Worm (Caenorhabditis elegans) whole organism, L1 larva: Measurements from ENCODE around the gene bmy-1.

Source experiments
- C16A3.4 ChIP-seq: fragments of 150-350 bp; optimal IDR thresholded peaks from 2 replicates; lab custom pipeline; 2014; ENCODE audit warnings: missing biosample characterization, missing genetic modification characterization
- Y116A8C.19 ChIP-seq: sonication (generic microtip); optimal IDR thresholded peaks from 2 replicates; lab custom pipeline; 2016; ENCODE audit warnings: missing compliant biosample characterization, missing genetic modification characterization, borderline replicate concordance
- ama-1 ChIP-seq: fragments of 150-350 bp; optimal IDR thresholded peaks from 2 replicates; lab custom pipeline; 2014
- ceh-63 ChIP-seq: fragments of 200-800 bp; sonication (Bioruptor generic); optimal IDR thresholded peaks from 2 replicates; lab custom pipeline; 2018; ENCODE audit warnings: mild to moderate bottlenecking, missing genetic modification characterization, missing compliant biosample characterization
- ceh-82 ChIP-seq, 3 experiments: fragments of 150-350 bp in 1 of 3; sonication (generic microtip) in 2 of 3; optimal IDR thresholded peaks; 2 replicates each; lab custom pipeline; 2014 to 2017; ENCODE audit warnings: missing biosample characterization in 3 of 3, missing genetic modification characterization in 3 of 3
- ceh-90 ChIP-seq: sonication (generic microtip); optimal IDR thresholded peaks from 2 replicates; lab custom pipeline; 2016; ENCODE audit warnings: missing genetic modification characterization, missing compliant biosample characterization
- ces-1 ChIP-seq: fragments of 150-350 bp; optimal IDR thresholded peaks from 2 replicates; lab custom pipeline; 2014; ENCODE audit warnings: missing biosample characterization, missing genetic modification reagents, missing genetic modification characterization
- dpl-1 ChIP-seq, 3 experiments: fragments of 150-350 bp in 2 of 3; sonication (generic microtip) in 1 of 3; optimal IDR thresholded peaks; 2 replicates each; lab custom pipeline; 2014 to 2017; ENCODE audit warnings: missing biosample characterization in 3 of 3, missing genetic modification characterization in 3 of 3, missing genetic modification reagents in 3 of 3
- efl-1 ChIP-seq, 4 experiments: fragments of 150-350 bp; optimal IDR thresholded peaks in 3 of 4; peaks in 1 of 4; 1 replicate in 1 of 4; 2 replicates in 3 of 4; lab custom pipeline; 2014; ENCODE audit warnings: missing biosample characterization in 2 of 4, missing genetic modification characterization in 2 of 4, missing genetic modification reagents in 2 of 4
- efl-3 ChIP-seq: fragments of 200-800 bp; sonication (Bioruptor generic); optimal IDR thresholded peaks from 2 replicates; lab custom pipeline; 2018; ENCODE audit warnings: mild to moderate bottlenecking, missing genetic modification characterization, missing compliant biosample characterization
- ets-5 ChIP-seq: fragments of 200-800 bp; sonication (Bioruptor generic); IDR thresholded peaks from 2 replicates; pipeline ENCODE4 v1.3.6; 2022; ENCODE audit warnings: missing genetic modification characterization, missing compliant biosample characterization
- fkh-4 ChIP-seq: sonication (generic microtip); optimal IDR thresholded peaks from 2 replicates; lab custom pipeline; 2016; ENCODE audit warnings: missing compliant biosample characterization, missing genetic modification characterization, borderline replicate concordance
- fos-1 ChIP-seq: fragments of 150-350 bp; optimal IDR thresholded peaks from 2 replicates; lab custom pipeline; 2014; ENCODE audit warnings: missing biosample characterization, missing genetic modification characterization
- hlh-4 ChIP-seq: sonication (generic microtip); optimal IDR thresholded peaks from 2 replicates; lab custom pipeline; 2016; ENCODE audit warnings: mild to moderate bottlenecking, missing genetic modification characterization, missing compliant biosample characterization
- hpl-2 ChIP-seq: fragments of 150-350 bp; optimal IDR thresholded peaks from 2 replicates; lab custom pipeline; 2014; ENCODE audit warnings: missing biosample characterization, missing genetic modification reagents, missing genetic modification characterization
- isw-1 ChIP-seq: fragments of 200-800 bp; sonication (Bioruptor generic); IDR thresholded peaks from 2 replicates; pipeline ENCODE4 v1.3.6; 2022; ENCODE audit warnings: missing genetic modification characterization, missing compliant biosample characterization
- jun-1 ChIP-seq: fragments of 150-350 bp; optimal IDR thresholded peaks from 2 replicates; lab custom pipeline; 2014; ENCODE audit warnings: missing biosample characterization, missing genetic modification reagents, missing genetic modification characterization
- lin-13 ChIP-seq: fragments of 150-350 bp; optimal IDR thresholded peaks from 2 replicates; lab custom pipeline; 2014; ENCODE audit warnings: missing biosample characterization, missing genetic modification reagents, missing genetic modification characterization
- lin-35 ChIP-seq, 2 experiments: fragments of 150-350 bp; optimal IDR thresholded peaks; 2 replicates each; lab custom pipeline; 2014; ENCODE audit warnings: missing biosample characterization in 2 of 2, missing genetic modification characterization in 2 of 2, missing genetic modification reagents in 2 of 2
- lin-39 ChIP-seq: fragments of 150-350 bp; optimal IDR thresholded peaks from 2 replicates; lab custom pipeline; 2014; ENCODE audit warnings: missing biosample characterization, missing genetic modification reagents, missing genetic modification characterization
- lsy-2 ChIP-seq, 2 experiments: fragments of 150-350 bp; optimal IDR thresholded peaks; 2 replicates each; lab custom pipeline; 2014; ENCODE audit warnings: missing biosample characterization in 2 of 2, missing genetic modification characterization in 2 of 2
- mdl-1 ChIP-seq, 2 experiments: fragments of 150-350 bp; optimal IDR thresholded peaks; 2 replicates each; lab custom pipeline; 2014 to 2017; ENCODE audit warnings: missing biosample characterization in 2 of 2, missing genetic modification characterization in 2 of 2, inconsistent platforms in 1 of 2
- mef-2 ChIP-seq: fragments of 150-350 bp; optimal IDR thresholded peaks from 2 replicates; lab custom pipeline; 2014; ENCODE audit warnings: missing biosample characterization, missing genetic modification characterization
- mep-1 ChIP-seq: fragments of 150-350 bp; optimal IDR thresholded peaks from 2 replicates; lab custom pipeline; 2014; ENCODE audit warnings: missing biosample characterization, missing genetic modification characterization
- nhr-19 ChIP-seq: fragments of 200-800 bp; sonication (Bioruptor generic); conservative IDR thresholded peaks from 2 replicates; pipeline ENCODE4 v1.3.6; 2022; ENCODE audit warnings: missing genetic modification characterization, missing compliant biosample characterization
- nhr-237 ChIP-seq: fragments of 150-350 bp; optimal IDR thresholded peaks from 2 replicates; lab custom pipeline; 2014; ENCODE audit warnings: missing biosample characterization, missing genetic modification characterization
- nhr-28 ChIP-seq: fragments of 150-350 bp; optimal IDR thresholded peaks from 2 replicates; lab custom pipeline; 2014; ENCODE audit warnings: missing biosample characterization, missing genetic modification characterization
- nhr-47 ChIP-seq: sonication (generic microtip); optimal IDR thresholded peaks from 2 replicates; lab custom pipeline; 2016; ENCODE audit warnings: mild to moderate bottlenecking, missing genetic modification characterization, moderate library complexity, missing compliant biosample characterization
- nhr-71 ChIP-seq: sonication (generic microtip); optimal IDR thresholded peaks from 2 replicates; lab custom pipeline; 2016; ENCODE audit warnings: mild to moderate bottlenecking, missing genetic modification characterization, moderate library complexity, missing compliant biosample characterization
- nhr-84 ChIP-seq: sonication (generic microtip); optimal IDR thresholded peaks from 2 replicates; lab custom pipeline; 2017; ENCODE audit warnings: missing biosample characterization, missing genetic modification characterization
- pag-3 ChIP-seq: sonication (generic microtip); optimal IDR thresholded peaks from 2 replicates; lab custom pipeline; 2017; ENCODE audit warnings: missing genetic modification characterization, mild to moderate bottlenecking, missing compliant biosample characterization, antibody characterized with exemption, borderline replicate concordance; ENCODE audit not compliant: insufficient read depth
- pax-3 ChIP-seq: fragments of 200-800 bp; sonication (Bioruptor generic); optimal IDR thresholded peaks from 2 replicates; lab custom pipeline; 2018; ENCODE audit warnings: mild to moderate bottlenecking, missing genetic modification characterization, moderate library complexity, missing compliant biosample characterization
- snpc-4 ChIP-seq: fragments of 150-350 bp; optimal IDR thresholded peaks from 2 replicates; lab custom pipeline; 2014; ENCODE audit warnings: missing biosample characterization, missing genetic modification characterization
- sox-4 ChIP-seq: sonication (generic microtip); optimal IDR thresholded peaks from 2 replicates; lab custom pipeline; 2016; ENCODE audit warnings: missing genetic modification characterization, missing compliant biosample characterization
- sptf-1 ChIP-seq: fragments of 150-350 bp; optimal IDR thresholded peaks from 2 replicates; lab custom pipeline; 2014; ENCODE audit warnings: missing biosample characterization, missing genetic modification characterization
- tbx-2 ChIP-seq: sonication (generic microtip); optimal IDR thresholded peaks from 2 replicates; lab custom pipeline; 2016; ENCODE audit warnings: missing genetic modification characterization, missing compliant biosample characterization
- unc-130 ChIP-seq: fragments of 150-350 bp; optimal IDR thresholded peaks from 2 replicates; lab custom pipeline; 2017; ENCODE audit warnings: missing biosample characterization, missing genetic modification characterization, inconsistent platforms
- unc-62 ChIP-seq: fragments of 150-350 bp; optimal IDR thresholded peaks from 2 replicates; lab custom pipeline; 2014; ENCODE audit warnings: missing biosample characterization, missing genetic modification reagents, missing genetic modification characterization
- unc-98 ChIP-seq: fragments of 200-800 bp; sonication (Bioruptor generic); IDR thresholded peaks from 2 replicates; pipeline ENCODE4 v1.3.6; 2022; ENCODE audit warnings: missing genetic modification characterization, missing compliant biosample characterization
- zag-1 ChIP-seq: fragments of 150-350 bp; optimal IDR thresholded peaks from 2 replicates; lab custom pipeline; 2014; ENCODE audit warnings: missing biosample characterization, missing genetic modification characterization
- zip-4 ChIP-seq: fragments of 200-800 bp; sonication (Bioruptor generic); optimal IDR thresholded peaks from 2 replicates; lab custom pipeline; 2018; ENCODE audit warnings: mild to moderate bottlenecking, missing genetic modification characterization, moderate library complexity, missing compliant biosample characterization
- ztf-11 ChIP-seq, 2 experiments: sonication (generic microtip); optimal IDR thresholded peaks; 2 replicates each; lab custom pipeline; 2016 to 2017; ENCODE audit warnings: missing genetic modification characterization in 2 of 2, missing biosample characterization in 1 of 2, missing compliant biosample characterization in 1 of 2
- ztf-4 ChIP-seq: fragments of 150-350 bp; optimal IDR thresholded peaks from 2 replicates; lab custom pipeline; 2014; ENCODE audit warnings: missing biosample characterization, missing genetic modification characterization

The bmy-1 gene

ce11 chrII:5379614-5380077, 21.2 kb downstream of the bmy-1 start, which contains the start of gene pkc-3 (continued):
- no peak for TF ChIP-seq lin-39 (tag; lab: Kevin White, UChicago)
- TF ChIP-seq tbx-2 (tag; lab: Kevin White, UChicago), result peak; percentile 32
- TF ChIP-seq sptf-1 (tag; lab: Kevin White, UChicago), result no peak
- TF ChIP-seq nhr-19, result peak; percentile 56
- TF ChIP-seq C16A3.4 (tag; lab: Kevin White, UChicago), result peak; percentile 60
- TF ChIP-seq efl-1 (optimal IDR thresholded peaks at IDR 0.05; lab: Kevin White, UChicago), result peak; percentile 53 to 54
- TF ChIP-seq efl-1 (GFP tag; optimal IDR thresholded peaks at IDR 0.05 in 1 of 2; lab: Kevin White, UChicago), result peak; percentile 21 to 95
- TF ChIP-seq unc-130 (tag; lab: Kevin White, UChicago), result no peak
- TF ChIP-seq nhr-84 (tag; lab: Kevin White, UChicago), result no peak
- TF ChIP-seq efl-3 (GFP tag; lab: Kevin White, UChicago), result no peak
- no peak for TF ChIP-seq Y116A8C.19 (tag; lab: Kevin White, UChicago)
- peak; percentile 25 to 81 for TF ChIP-seq lin-35 (GFP tag; optimal IDR thresholded peaks at IDR 0.05; lab: Kevin White, UChicago)
- no peak for TF ChIP-seq pax-3 (tag; lab: Kevin White, UChicago)
- TF ChIP-seq ceh-90 (tag; lab: Kevin White, UChicago), result no peak
- no peak for TF ChIP-seq snpc-4 (tag; lab: Kevin White, UChicago)
- no peak for TF ChIP-seq ztf-11 (tag; optimal IDR thresholded peaks at IDR 0.05; lab: Kevin White, UChicago)
- TF ChIP-seq jun-1 (tag; lab: Kevin White, UChicago), result peak; percentile 20
- TF ChIP-seq fos-1 (tag; lab: Kevin White, UChicago), result peak; percentile 10
- TF ChIP-seq zag-1, result no peak
- TF ChIP-seq nhr-47, result peak; percentile 37
- no peak for TF ChIP-seq pag-3 (tag; lab: Kevin White, UChicago)
- TF ChIP-seq nhr-28 (tag; lab: Kevin White, UChicago), result no peak
- TF ChIP-seq hpl-2 (GFP tag; lab: Kevin White, UChicago), result peak; percentile 67
- TF ChIP-seq ets-5 (GFP tag; lab: Robert Waterston, UW), result no peak
- no peak for TF ChIP-seq sox-4 (tag; lab: Kevin White, UChicago)
- TF ChIP-seq ztf-4 (tag; lab: Kevin White, UChicago), result peak; percentile 78
- TF ChIP-seq ces-1, result no peak
- peak; percentile 70 for TF ChIP-seq mep-1 (tag; lab: Kevin White, UChicago)
- TF ChIP-seq fkh-4 (tag; lab: Kevin White, UChicago), result no peak
- no peak for TF ChIP-seq mef-2 (tag; lab: Kevin White, UChicago)
- TF ChIP-seq nhr-71, result peak; percentile 71
- no peak for TF ChIP-seq hlh-4
- TF ChIP-seq mdl-1 (tag; optimal IDR thresholded peaks at IDR 0.05; lab: Kevin White, UChicago), result peak in 1 of 2 experiments; percentile 36
- peak in 1 of 3 experiments; percentile 17 for TF ChIP-seq ceh-82 (tag; optimal IDR thresholded peaks at IDR 0.05; lab: Kevin White, UChicago)
- no peak for TF ChIP-seq isw-1 (GFP tag; lab: Robert Waterston, UW)
- no peak for TF ChIP-seq nhr-237 (tag; lab: Kevin White, UChicago)
- TF ChIP-seq ceh-63 (GFP tag; lab: Kevin White, UChicago), result no peak
- no peak for TF ChIP-seq unc-62
- TF ChIP-seq zip-4, result peak; percentile 18
- TF ChIP-seq ama-1 (lab: Kevin White, UChicago), result peak; percentile 91
- peak; percentile 40 for TF ChIP-seq lin-13 (GFP tag; lab: Kevin White, UChicago)
- TF ChIP-seq dpl-1 (GFP tag; optimal IDR thresholded peaks at IDR 0.05; lab: Kevin White, UChicago), result peak in 2 of 3 experiments; percentile 47 to 50
- TF ChIP-seq lsy-2 (tag; optimal IDR thresholded peaks at IDR 0.05; lab: Kevin White, UChicago), result peak; percentile 56 to 58
- no peak for TF ChIP-seq unc-98
- TF ChIP-seq, all 84 proteins: peak for 37
